Fruit fly (Drosophila melanogaster): ENCODE results near the gene Rpt3.

The Rpt3 gene

DNA sequence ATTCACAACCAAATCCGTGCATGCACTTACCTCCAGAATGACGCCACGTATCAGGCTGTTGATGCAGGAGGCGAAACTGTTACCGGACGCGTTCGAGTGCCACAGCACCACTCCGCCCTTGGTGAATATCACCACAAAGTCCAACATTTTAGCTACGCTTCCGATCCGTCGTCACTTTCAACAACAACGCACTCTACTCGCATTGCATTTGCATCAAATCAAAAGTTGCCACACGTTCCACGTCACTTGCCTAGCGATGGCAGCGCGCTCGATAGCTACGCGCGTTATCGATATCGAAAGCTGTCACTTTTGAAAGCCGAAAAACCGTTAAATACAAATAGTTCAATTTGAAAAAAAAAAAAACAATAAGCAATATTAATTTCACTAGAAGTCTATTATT is 3.9 kb downstream of the Rpt3 start, which contains the start of gene SrpRalpha (continued):
- TF ChIP-seq cwo (GFP tag; optimal IDR thresholded peaks at IDR 0.05) (no peak), Fer2 (tag; optimal IDR thresholded peaks at IDR 0.05) (no peak), ab (GFP tag; optimal IDR thresholded peaks at IDR 0.05) (no peak), CG2875 (GFP tag; optimal IDR thresholded peaks at IDR 0.05) (no peak), Side (GFP tag; optimal IDR thresholded peaks at IDR 0.05) (no peak), CG3847 (GFP tag; IDR thresholded peaks at IDR 0.05) (no peak), p53 (GFP tag; optimal IDR thresholded peaks at IDR 0.05) (no peak), D19A (tag; optimal IDR thresholded peaks at IDR 0.05) (no peak), E2f1 (GFP tag; IDR thresholded peaks at IDR 0.05) (no peak), CG18011 (GFP tag; optimal IDR thresholded peaks at IDR 0.05) (no peak), CG11085 (GFP tag; IDR thresholded peaks at IDR 0.05) (no peak), CG1832 (GFP tag; optimal IDR thresholded peaks at IDR 0.05) (no peak), ewg (GFP tag; optimal IDR thresholded peaks at IDR 0.05) (no peak), CG7963 (GFP tag; IDR thresholded peaks at IDR 0.05; ENCODE audit: partially characterized antibody) (no peak), cas (GFP tag; IDR thresholded peaks at IDR 0.05) (no peak), CG10565 (GFP tag; optimal IDR thresholded peaks at IDR 0.05) (no peak), CTCF (GFP tag; optimal IDR thresholded peaks at IDR 0.05) (no peak)

DNA sequence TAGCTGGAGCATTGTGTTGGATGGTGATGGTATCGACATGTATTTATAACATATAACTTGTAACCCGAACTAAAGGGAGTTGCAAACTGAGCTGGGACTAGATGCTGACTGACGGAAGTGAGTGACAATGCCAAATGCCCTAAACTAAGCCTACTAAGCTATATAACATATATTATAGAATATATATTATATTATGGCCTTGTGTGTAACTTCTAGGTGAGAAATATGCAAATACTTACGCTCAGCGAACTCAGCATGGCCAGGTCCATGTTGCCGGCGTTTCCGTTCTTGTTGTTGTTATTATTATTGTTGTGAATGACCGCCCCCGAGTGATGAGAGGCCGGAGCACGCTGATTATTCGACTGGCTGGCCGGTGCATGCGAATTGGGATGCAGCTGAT is 7.4 kb downstream of the Rpt3 start, which contains the start of gene CG44385:
Gene CG44385, minus strand, starts transcription at position 101 of the 400 bp plus-strand sequence.
- TF ChIP-seq chm (GFP tag; IDR thresholded peaks at IDR 0.05): no peak
- TF ChIP-seq lov (optimal IDR thresholded peaks at IDR 0.05): no peak
- no peak for TF ChIP-seq lov (GFP tag; IDR thresholded peaks at IDR 0.05)
- TF ChIP-seq Vsx1 (GFP tag; optimal IDR thresholded peaks at IDR 0.05): no peak
- TF ChIP-seq Adf1 (GFP tag; IDR thresholded peaks at IDR 0.05): no peak
- TF ChIP-seq CG9437 (GFP tag; optimal IDR thresholded peaks at IDR 0.05): no peak
- no peak for TF ChIP-seq CG6854 (GFP tag; optimal IDR thresholded peaks at IDR 0.05)
- TF ChIP-seq Deaf1 (tag; optimal IDR thresholded peaks at IDR 0.05): no peak
- no peak for TF ChIP-seq stc (GFP tag; IDR thresholded peaks at IDR 0.05)
- TF ChIP-seq ssp (GFP tag; IDR thresholded peaks at IDR 0.05): no peak
- TF ChIP-seq CG18599 (GFP tag; optimal IDR thresholded peaks at IDR 0.05): no peak
- no peak for TF ChIP-seq scrt (GFP tag; optimal IDR thresholded peaks at IDR 0.05)
- TF ChIP-seq lilli (GFP tag; optimal IDR thresholded peaks at IDR 0.05): no peak
- TF ChIP-seq CG14441 (GFP tag; IDR thresholded peaks at IDR 0.05): no peak
- no peak for TF ChIP-seq CG5245 (GFP tag; optimal IDR thresholded peaks at IDR 0.05)
- TF ChIP-seq CG31388 (GFP tag; optimal IDR thresholded peaks at IDR 0.05): no peak
- no peak for TF ChIP-seq Hr78 (GFP tag; optimal IDR thresholded peaks at IDR 0.05)
- TF ChIP-seq mirr (GFP tag; optimal IDR thresholded peaks at IDR 0.05): no peak
- no peak for TF ChIP-seq Rfx (GFP tag; IDR thresholded peaks at IDR 0.05)
- TF ChIP-seq CG11456 (GFP tag; IDR thresholded peaks at IDR 0.05): no peak

DNA sequence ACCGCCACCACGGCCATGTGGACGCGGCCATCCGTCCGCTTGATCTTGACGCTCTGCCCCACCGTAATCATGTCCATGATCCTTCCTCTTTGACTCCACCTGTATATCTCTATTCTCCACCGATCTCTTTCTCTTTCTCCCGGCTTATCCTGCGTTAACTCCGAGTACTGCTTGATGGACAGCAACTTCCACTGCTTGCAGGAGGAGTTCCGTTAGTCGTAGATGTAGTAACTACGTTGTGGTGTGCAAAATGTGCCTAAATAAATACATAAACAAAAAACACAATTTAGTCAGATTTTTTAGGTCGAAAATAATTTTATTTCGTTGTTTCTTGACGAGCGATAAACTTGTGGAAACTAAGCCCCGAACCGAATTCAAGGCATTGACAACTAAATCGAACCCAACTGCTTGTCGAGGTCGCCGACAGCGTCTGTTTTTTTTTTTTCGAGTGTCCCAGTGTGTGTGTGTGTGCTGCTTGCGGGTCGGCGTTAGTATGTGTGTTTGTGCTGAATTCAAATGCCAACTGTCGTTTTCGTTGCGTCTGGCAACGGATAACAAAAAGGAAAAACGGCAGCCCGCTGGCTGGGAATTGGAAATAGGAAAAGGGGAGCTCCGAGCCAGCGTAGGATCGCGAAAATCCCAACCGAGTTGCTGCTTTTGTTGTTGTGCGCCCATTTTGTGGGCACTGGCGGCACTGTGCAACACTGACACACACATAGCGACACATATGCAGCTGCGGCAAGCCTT is 11.1 kb downstream of the Rpt3 start:
- TF ChIP-seq dmrt11E (tag; optimal IDR thresholded peaks at IDR 0.05): no peak
- TF ChIP-seq Gug (GFP tag; IDR thresholded peaks at IDR 0.05): no peak
- TF ChIP-seq pzg (GFP tag; optimal IDR thresholded peaks at IDR 0.05): no peak
- no peak for TF ChIP-seq E2f2 (GFP tag; IDR thresholded peaks at IDR 0.05)
- TF ChIP-seq exex (tag; optimal IDR thresholded peaks at IDR 0.05): no peak
- no peak for TF ChIP-seq CTCF (GFP tag; optimal IDR thresholded peaks at IDR 0.05)
- no peak for TF ChIP-seq bsh (GFP tag; optimal IDR thresholded peaks at IDR 0.05)
- no peak for TF ChIP-seq CG4617 (GFP tag; optimal IDR thresholded peaks at IDR 0.05; ENCODE audit: borderline replicate concordance)
- TF ChIP-seq nerfin-1 (tag; optimal IDR thresholded peaks at IDR 0.05): peak; percentile 95
- no peak for TF ChIP-seq CG2889 (GFP tag; IDR thresholded peaks at IDR 0.05)
- no peak for TF ChIP-seq CG8765 (GFP tag; IDR thresholded peaks at IDR 0.05)
- no peak for TF ChIP-seq CG7271 (tag; optimal IDR thresholded peaks at IDR 0.05)
- TF ChIP-seq HmgD (GFP tag; optimal IDR thresholded peaks at IDR 0.05): no peak
- TF ChIP-seq CG6654 (GFP tag; optimal IDR thresholded peaks at IDR 0.05): no peak
